Fruit fly (Drosophila melanogaster) whole organism, prepupa: ENCODE data around the gene Lst8.

Experiments used
- Blimp-1 ChIP-seq: fragments of 200-800 bp; sonication (Bioruptor generic); optimal IDR thresholded peaks from 3 replicates; lab custom pipeline; 2017; ENCODE audit warnings: missing biosample characterization, missing genetic modification characterization, mild to moderate bottlenecking, moderate library complexity, missing genetic modification reagents
- CG10631 ChIP-seq: fragments of 200-800 bp; sonication (Bioruptor generic); optimal IDR thresholded peaks from 2 replicates; lab custom pipeline; 2016; ENCODE audit warnings: missing biosample characterization, missing genetic modification characterization
- CG10669 ChIP-seq: fragments of 200-800 bp; sonication (Bioruptor generic); optimal IDR thresholded peaks from 3 replicates; lab custom pipeline; 2018; ENCODE audit warnings: missing biosample characterization, mild to moderate bottlenecking, missing genetic modification characterization, moderate library complexity
- CG11294 ChIP-seq: fragments of 200-800 bp; sonication (Bioruptor generic); IDR thresholded peaks from 2 replicates; pipeline ENCODE4 v1.3.6; 2022; ENCODE audit warnings: missing biosample characterization, missing genetic modification characterization
- CG11762 ChIP-seq: fragments of 200-800 bp; sonication (Bioruptor generic); optimal IDR thresholded peaks from 3 replicates; lab custom pipeline; 2016; ENCODE audit warnings: missing biosample characterization, missing genetic modification characterization; ENCODE audit not compliant: insufficient read depth
- CG15336 ChIP-seq: fragments of 200-800 bp; sonication (Bioruptor generic); IDR thresholded peaks from 2 replicates; pipeline ENCODE4 v1.3.6; 2022; ENCODE audit warnings: missing biosample characterization, missing genetic modification characterization
- CG1621 ChIP-seq: fragments of 200-800 bp; sonication (Bioruptor generic); optimal IDR thresholded peaks from 3 replicates; lab custom pipeline; 2018; ENCODE audit warnings: missing biosample characterization, mild to moderate bottlenecking, missing genetic modification characterization
- CG16779 ChIP-seq: fragments of 200-800 bp; sonication (Bioruptor generic); optimal IDR thresholded peaks from 3 replicates; lab custom pipeline; 2017; ENCODE audit warnings: missing biosample characterization, mild to moderate bottlenecking, missing genetic modification characterization
- CG3032 ChIP-seq: fragments of 200-800 bp; optimal IDR thresholded peaks from 2 replicates; lab custom pipeline; 2019; ENCODE audit warnings: missing biosample characterization, mild to moderate bottlenecking, missing genetic modification characterization, moderate library complexity
- CG31627 ChIP-seq: fragments of 200-800 bp; sonication (Bioruptor generic); optimal IDR thresholded peaks from 3 replicates; lab custom pipeline; 2016; ENCODE audit warnings: missing biosample characterization, missing genetic modification characterization
- CG32006 ChIP-seq: fragments of 200-800 bp; sonication (Bioruptor generic); optimal IDR thresholded peaks from 3 replicates; lab custom pipeline; 2017; ENCODE audit warnings: missing biosample characterization, mild to moderate bottlenecking, missing genetic modification characterization
- CG34406 ChIP-seq: fragments of 200-800 bp; sonication (Bioruptor generic); optimal IDR thresholded peaks from 3 replicates; lab custom pipeline; 2016; ENCODE audit warnings: missing biosample characterization, missing genetic modification characterization
- CG3919 ChIP-seq: fragments of 200-800 bp; sonication (Bioruptor generic); optimal IDR thresholded peaks from 3 replicates; lab custom pipeline; 2016; ENCODE audit warnings: missing biosample characterization, missing genetic modification characterization
- CG6163 ChIP-seq: fragments of 200-800 bp; sonication (Bioruptor generic); IDR thresholded peaks from 3 replicates; pipeline ENCODE4 v1.3.6; 2022; ENCODE audit warnings: missing biosample characterization, missing genetic modification characterization
- CG6276 ChIP-seq: fragments of 200-800 bp; sonication (Bioruptor generic); optimal IDR thresholded peaks from 2 replicates; lab custom pipeline; 2017; ENCODE audit warnings: missing biosample characterization, mild to moderate bottlenecking, missing genetic modification characterization
- CG6792 ChIP-seq: fragments of 200-800 bp; sonication (Bioruptor generic); optimal IDR thresholded peaks from 3 replicates; lab custom pipeline; 2016; ENCODE audit warnings: missing biosample characterization, missing genetic modification characterization
- CG6808 ChIP-seq: fragments of 200-800 bp; sonication (Bioruptor generic); optimal IDR thresholded peaks from 3 replicates; lab custom pipeline; 2017; ENCODE audit warnings: missing biosample characterization, missing genetic modification characterization, mild to moderate bottlenecking, moderate library complexity, missing genetic modification reagents
- CG6854 ChIP-seq: fragments of 200-800 bp; sonication (Bioruptor generic); optimal IDR thresholded peaks from 2 replicates; lab custom pipeline; 2017; ENCODE audit warnings: missing biosample characterization, mild to moderate bottlenecking, missing genetic modification characterization
- CG7368 ChIP-seq: fragments of 200-800 bp; sonication (Bioruptor generic); optimal IDR thresholded peaks from 3 replicates; lab custom pipeline; 2016; ENCODE audit warnings: missing biosample characterization, missing genetic modification characterization
- CG8119 ChIP-seq: fragments of 200-800 bp; sonication (Bioruptor generic); IDR thresholded peaks from 3 replicates; pipeline ENCODE4 v1.3.6; 2022; ENCODE audit warnings: missing biosample characterization, missing genetic modification characterization
- CG8319 ChIP-seq: fragments of 200-800 bp; sonication (Bioruptor generic); optimal IDR thresholded peaks from 3 replicates; lab custom pipeline; 2016; ENCODE audit warnings: missing biosample characterization, missing genetic modification characterization
- CG8632 ChIP-seq: fragments of 200-800 bp; sonication (Bioruptor generic); optimal IDR thresholded peaks from 3 replicates; lab custom pipeline; 2016; ENCODE audit warnings: missing biosample characterization, missing genetic modification characterization
- CG9139 ChIP-seq: fragments of 200-800 bp; sonication (Bioruptor generic); optimal IDR thresholded peaks from 3 replicates; lab custom pipeline; 2017; ENCODE audit warnings: missing biosample characterization, mild to moderate bottlenecking, missing genetic modification characterization
- Eip93F ChIP-seq: fragments of 200-800 bp; sonication (Bioruptor generic); optimal IDR thresholded peaks from 2 replicates; lab custom pipeline; 2016; ENCODE audit warnings: missing biosample characterization, mild to moderate bottlenecking, missing genetic modification characterization
- Ets21C ChIP-seq: fragments of 200-800 bp; sonication (Bioruptor generic); optimal IDR thresholded peaks from 3 replicates; lab custom pipeline; 2016; ENCODE audit warnings: missing biosample characterization, missing genetic modification characterization
- Ets96B ChIP-seq: fragments of 200-800 bp; optimal IDR thresholded peaks from 2 replicates; lab custom pipeline; 2019; ENCODE audit warnings: missing biosample characterization, mild to moderate bottlenecking, missing genetic modification characterization, moderate library complexity
- Gug ChIP-seq: fragments of 200-800 bp; sonication (Bioruptor generic); IDR thresholded peaks from 2 replicates; pipeline ENCODE4 v1.3.6; 2022; ENCODE audit warnings: missing biosample characterization, missing genetic modification characterization
- Hr38 ChIP-seq: sonication (Bioruptor generic); optimal IDR thresholded peaks from 2 replicates; lab custom pipeline; 2016; ENCODE audit warnings: missing biosample characterization, missing genetic modification characterization
- Hr39 ChIP-seq: fragments of 200-800 bp; sonication (Bioruptor generic); optimal IDR thresholded peaks from 2 replicates; lab custom pipeline; 2016; ENCODE audit warnings: missing biosample characterization, missing genetic modification characterization
- Hr4 ChIP-seq: fragments of 200-800 bp; sonication (Bioruptor generic); optimal IDR thresholded peaks from 3 replicates; lab custom pipeline; 2016; ENCODE audit warnings: missing biosample characterization, missing genetic modification characterization
- Lpt ChIP-seq: fragments of 200-800 bp; sonication (Bioruptor generic); optimal IDR thresholded peaks from 3 replicates; lab custom pipeline; 2016; ENCODE audit warnings: missing biosample characterization, missing genetic modification characterization
- Met ChIP-seq: fragments of 200-800 bp; sonication (Bioruptor generic); optimal IDR thresholded peaks from 3 replicates; lab custom pipeline; 2016; ENCODE audit warnings: missing biosample characterization, missing genetic modification characterization
- OdsH ChIP-seq: fragments of 200-800 bp; sonication (Bioruptor generic); optimal IDR thresholded peaks from 3 replicates; lab custom pipeline; 2016; ENCODE audit warnings: missing biosample characterization, missing genetic modification characterization
- Smox ChIP-seq: fragments of 200-800 bp; sonication (Bioruptor generic); optimal IDR thresholded peaks from 3 replicates; lab custom pipeline; 2016; ENCODE audit warnings: missing biosample characterization, missing genetic modification characterization
- Sox102F ChIP-seq: fragments of 200-800 bp; sonication (Bioruptor generic); optimal IDR thresholded peaks from 2 replicates; lab custom pipeline; 2016; ENCODE audit warnings: missing biosample characterization, mild to moderate bottlenecking, missing genetic modification characterization
- Sox14 ChIP-seq: fragments of 200-800 bp; sonication (Bioruptor generic); optimal IDR thresholded peaks from 3 replicates; lab custom pipeline; 2016; ENCODE audit warnings: missing biosample characterization, missing genetic modification characterization
- Sox15 ChIP-seq: fragments of 200-800 bp; sonication (Bioruptor generic); optimal IDR thresholded peaks from 3 replicates; lab custom pipeline; 2016; ENCODE audit warnings: missing biosample characterization, missing genetic modification characterization
- achi ChIP-seq: fragments of 200-800 bp; sonication (Bioruptor generic); optimal IDR thresholded peaks from 3 replicates; lab custom pipeline; 2016; ENCODE audit warnings: missing biosample characterization, missing genetic modification characterization
- acj6 ChIP-seq: fragments of 200-800 bp; sonication (Bioruptor generic); optimal IDR thresholded peaks from 3 replicates; lab custom pipeline; 2016; ENCODE audit warnings: missing biosample characterization, missing genetic modification characterization
- dac ChIP-seq: fragments of 200-800 bp; sonication (Bioruptor generic); optimal IDR thresholded peaks from 2 replicates; lab custom pipeline; 2017; ENCODE audit warnings: missing biosample characterization, mild to moderate bottlenecking, missing genetic modification characterization
- dsx ChIP-seq: fragments of 200-800 bp; optimal IDR thresholded peaks from 3 replicates; lab custom pipeline; 2019; ENCODE audit warnings: missing biosample characterization, mild to moderate bottlenecking, missing genetic modification characterization, moderate library complexity; ENCODE audit not compliant: poor library complexity, severe bottlenecking
- eg ChIP-seq: fragments of 200-800 bp; sonication (Bioruptor generic); IDR thresholded peaks from 3 replicates; pipeline ENCODE4 v1.3.6; 2022; ENCODE audit warnings: missing biosample characterization, missing genetic modification characterization
- esn ChIP-seq: fragments of 200-800 bp; sonication (Bioruptor generic); optimal IDR thresholded peaks from 2 replicates; lab custom pipeline; 2016; ENCODE audit warnings: missing biosample characterization, mild to moderate bottlenecking, missing genetic modification characterization, moderate library complexity
- fd59A ChIP-seq: fragments of 200-800 bp; sonication (Bioruptor generic); optimal IDR thresholded peaks from 2 replicates; lab custom pipeline; 2017; ENCODE audit warnings: missing biosample characterization, mild to moderate bottlenecking, missing genetic modification characterization, missing genetic modification reagents
- fkh ChIP-seq: fragments of 200-800 bp; sonication (Bioruptor generic); optimal IDR thresholded peaks from 3 replicates; lab custom pipeline; 2017; ENCODE audit warnings: missing biosample characterization, mild to moderate bottlenecking, missing genetic modification characterization, moderate library complexity
- lz ChIP-seq: fragments of 200-800 bp; sonication (Bioruptor generic); optimal IDR thresholded peaks from 3 replicates; lab custom pipeline; 2016; ENCODE audit warnings: missing biosample characterization, missing genetic modification characterization
- net ChIP-seq: fragments of 200-800 bp; sonication (Bioruptor generic); optimal IDR thresholded peaks from 3 replicates; lab custom pipeline; 2016; ENCODE audit warnings: missing biosample characterization, missing genetic modification characterization
- pdm3 ChIP-seq: fragments of 200-800 bp; sonication (Bioruptor generic); optimal IDR thresholded peaks from 3 replicates; lab custom pipeline; 2016; ENCODE audit warnings: missing biosample characterization, missing genetic modification characterization
- salr ChIP-seq, 2 experiments: fragments of 200-800 bp; sonication (Bioruptor generic); optimal IDR thresholded peaks; 3 replicates each; lab custom pipeline; 2016 to 2018; ENCODE audit warnings: missing biosample characterization in 2 of 2, missing genetic modification characterization in 2 of 2, mild to moderate bottlenecking in 1 of 2
- spab ChIP-seq: fragments of 200-800 bp; sonication (Bioruptor generic); optimal IDR thresholded peaks from 2 replicates; lab custom pipeline; 2017; ENCODE audit warnings: missing biosample characterization, mild to moderate bottlenecking, missing genetic modification characterization, missing genetic modification reagents
- topi ChIP-seq: fragments of 200-800 bp; sonication (Bioruptor generic); optimal IDR thresholded peaks from 3 replicates; lab custom pipeline; 2016; ENCODE audit warnings: missing biosample characterization, missing genetic modification characterization
- vri ChIP-seq: fragments of 200-800 bp; sonication (Bioruptor generic); optimal IDR thresholded peaks from 3 replicates; lab custom pipeline; 2016; ENCODE audit warnings: missing biosample characterization, mild to moderate bottlenecking, missing genetic modification characterization

Gene Lst8

DNA sequence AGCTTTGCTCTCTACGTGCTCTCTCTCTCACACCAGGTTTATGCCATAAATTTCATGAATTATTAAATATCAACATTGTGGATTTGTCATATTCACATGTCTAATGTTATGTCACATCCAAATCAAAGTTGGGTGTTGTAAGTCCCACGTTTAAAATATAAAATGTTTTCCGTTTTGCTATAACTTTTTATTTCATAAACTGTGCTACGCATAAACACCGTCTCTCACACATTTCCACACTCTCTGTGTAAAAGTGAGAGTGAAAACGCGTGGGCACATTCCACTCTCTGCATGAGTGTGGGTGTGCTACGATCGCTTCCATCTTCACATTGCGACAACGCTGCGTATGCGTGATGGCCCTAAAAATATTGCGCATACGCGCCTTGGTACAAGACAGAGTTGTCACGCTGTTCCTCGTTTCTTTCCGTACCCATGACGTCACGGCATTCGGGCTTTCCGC, 35.0 kb upstream of the Lst8 start:
- TF ChIP-seq pdm3 (GFP tag; lab: Kevin White, UChicago) (peak; percentile 94), dac (GFP tag; lab: Kevin White, UChicago) (peak; percentile 89), CG3032 (tag; lab: Kevin White, UChicago) (peak; percentile 85), CG10669 (GFP tag; lab: Kevin White, UChicago) (peak; percentile 85), CG16779 (tag; lab: Kevin White, UChicago) (peak; percentile 92), esn (peak; percentile 93), Ets96B (tag; lab: Kevin White, UChicago) (peak; percentile 82), CG8632 (GFP tag; lab: Kevin White, UChicago) (peak; percentile 86), CG11294 (peak; percentile 92), Hr4 (GFP tag; lab: Kevin White, UChicago) (peak; percentile 96), CG6854 (GFP tag; lab: Kevin White, UChicago) (peak; percentile 75), Ets21C (GFP tag; lab: Kevin White, UChicago) (peak; percentile 85), acj6 (GFP tag; lab: Kevin White, UChicago) (peak; percentile 88), Sox14 (GFP tag; lab: Kevin White, UChicago) (peak; percentile 84), Met (GFP tag; lab: Kevin White, UChicago) (peak; percentile 92), lz (GFP tag; lab: Kevin White, UChicago) (peak; percentile 92), CG8119 (peak; percentile 96), eg (GFP tag; lab: Robert Waterston, UW) (peak; percentile 97), vri (GFP tag; lab: Kevin White, UChicago) (peak; percentile 90), net (peak; percentile 94), achi (GFP tag; lab: Kevin White, UChicago) (peak; percentile 87), CG8319 (peak; percentile 79), CG6808 (GFP tag; lab: Kevin White, UChicago) (peak; percentile 82), topi (peak; percentile 93), CG6276 (GFP tag; lab: Kevin White, UChicago) (peak; percentile 96), CG10631 (peak; percentile 82), Smox (peak; percentile 89), OdsH (GFP tag; lab: Kevin White, UChicago) (peak; percentile 90), CG9139 (GFP tag; lab: Kevin White, UChicago) (peak; percentile 86), CG31627 (GFP tag; lab: Kevin White, UChicago) (peak; percentile 89), Hr38 (GFP tag; lab: Kevin White, UChicago) (peak; percentile 6), spab (peak; percentile 67), CG7368 (GFP tag; lab: Kevin White, UChicago) (peak; percentile 90), Blimp-1 (GFP tag; lab: Kevin White, UChicago) (peak; percentile 89), CG34406 (GFP tag; lab: Kevin White, UChicago) (peak; percentile 93), CG15336 (GFP tag; lab: Robert Waterston, UW) (peak; percentile 98), CG6792 (GFP tag; lab: Kevin White, UChicago) (peak; percentile 91), Sox15 (GFP tag; lab: Kevin White, UChicago) (peak; percentile 81), CG32006 (GFP tag; lab: Kevin White, UChicago) (peak; percentile 95), CG6163 (GFP tag; lab: Robert Waterston, UW) (peak; percentile 97), CG11762 (GFP tag; lab: Kevin White, UChicago) (peak; percentile 88), Lpt (GFP tag; lab: Kevin White, UChicago) (peak; percentile 94), fkh (GFP tag; lab: Kevin White, UChicago) (peak; percentile 84), Hr39 (GFP tag; lab: Kevin White, UChicago) (peak; percentile 85), Gug (GFP tag; lab: Robert Waterston, UW) (peak; percentile 90), CG3919 (GFP tag; lab: Kevin White, UChicago) (peak; percentile 93), salr (GFP tag; optimal IDR thresholded peaks at IDR 0.05; lab: Kevin White, UChicago) (peak; percentile 70 to 81), Sox102F (GFP tag; lab: Kevin White, UChicago) (peak; percentile 94), dsx (peak; percentile 87), fd59A (GFP tag; lab: Kevin White, UChicago) (peak; percentile 76), Eip93F (GFP tag; lab: Kevin White, UChicago) (peak; percentile 84), CG1621 (tag; lab: Kevin White, UChicago) (peak; percentile 84)
